Fruit fly (Drosophila melanogaster) whole organism, wandering third instar larva: ENCODE results near the gene CG34462.

Experiments used
- Abd-B ChIP-seq: fragments of >200 bp; optimal IDR thresholded peaks from 2 replicates; lab custom pipeline; 2017; ENCODE audit warnings: missing biosample characterization, missing genetic modification characterization
- CG32264 ChIP-seq: fragments of 200-800 bp; sonication (Bioruptor generic); optimal IDR thresholded peaks from 2 replicates; lab custom pipeline; 2016; ENCODE audit warnings: missing biosample characterization, missing genetic modification characterization
- CG9705 ChIP-seq: fragments of 200-800 bp; sonication (Bioruptor generic); optimal IDR thresholded peaks from 2 replicates; lab custom pipeline; 2018; ENCODE audit warnings: missing biosample characterization, mild to moderate bottlenecking, missing genetic modification characterization
- CrebA ChIP-seq: fragments of 200-800 bp; sonication (Bioruptor generic); optimal IDR thresholded peaks from 2 replicates; lab custom pipeline; 2016; ENCODE audit warnings: missing biosample characterization, mild to moderate bottlenecking, missing genetic modification characterization, borderline replicate concordance
- Dfd ChIP-seq: fragments of >200 bp; optimal IDR thresholded peaks from 2 replicates; lab custom pipeline; 2017; ENCODE audit warnings: missing biosample characterization, missing genetic modification characterization
- Dif ChIP-seq: fragments of 200-275, 200-300 bp; sonication (Bioruptor generic); optimal IDR thresholded peaks from 2 replicates; lab custom pipeline; 2018; ENCODE audit warnings: missing biosample characterization, missing genetic modification characterization; ENCODE audit not compliant: partially characterized antibody
- GATAd ChIP-seq: sonication (Bioruptor generic); optimal IDR thresholded peaks from 2 replicates; lab custom pipeline; 2016; ENCODE audit warnings: missing biosample characterization, missing genetic modification characterization
- HLH106 ChIP-seq: fragments of 200-800 bp; optimal IDR thresholded peaks from 3 replicates; lab custom pipeline; 2019; ENCODE audit warnings: missing biosample characterization, mild to moderate bottlenecking, missing genetic modification characterization, moderate library complexity
- Hnf4 ChIP-seq: fragments of 200-800 bp; sonication (Bioruptor generic); optimal IDR thresholded peaks from 2 replicates; lab custom pipeline; 2016; ENCODE audit warnings: missing biosample characterization, mild to moderate bottlenecking, missing genetic modification characterization
- Hr78 ChIP-seq: fragments of >200 bp; optimal IDR thresholded peaks from 2 replicates; lab custom pipeline; 2017; ENCODE audit warnings: missing biosample characterization, missing genetic modification characterization
- Hr83 ChIP-seq: fragments of 200-300 bp; sonication (Bioruptor generic); optimal IDR thresholded peaks from 2 replicates; lab custom pipeline; 2016; ENCODE audit warnings: missing biosample characterization, mild to moderate bottlenecking, missing genetic modification characterization, moderate library complexity; ENCODE audit not compliant: poor library complexity, severe bottlenecking
- Jra ChIP-seq: sonication (Bioruptor generic); optimal IDR thresholded peaks from 2 replicates; lab custom pipeline; 2016; ENCODE audit warnings: missing biosample characterization, missing genetic modification characterization
- Mio ChIP-seq: sonication (Bioruptor generic); optimal IDR thresholded peaks from 2 replicates; lab custom pipeline; 2016; ENCODE audit warnings: missing biosample characterization, missing genetic modification characterization
- Myc ChIP-seq: fragments of >200 bp; optimal IDR thresholded peaks from 2 replicates; lab custom pipeline; 2017
- N ChIP-seq: fragments of >200 bp; optimal IDR thresholded peaks from 2 replicates; lab custom pipeline; 2018; ENCODE audit warnings: missing biosample characterization, missing external identifiers, missing genetic modification characterization
- OdsH ChIP-seq: fragments of 200-800 bp; sonication (Bioruptor generic); optimal IDR thresholded peaks from 2 replicates; lab custom pipeline; 2016; ENCODE audit warnings: missing biosample characterization, mild to moderate bottlenecking, missing genetic modification characterization
- Rel ChIP-seq, 2 experiments: fragments of 200-800 bp; sonication (Bioruptor generic) in 1 of 2; optimal IDR thresholded peaks; 2 replicates in 1 of 2; 3 replicates in 1 of 2; lab custom pipeline; 2016 to 2019; ENCODE audit warnings: mild to moderate bottlenecking in 2 of 2, missing biosample characterization in 2 of 2, missing genetic modification characterization in 2 of 2, moderate library complexity in 1 of 2
- Sp1 ChIP-seq: fragments of 200-800 bp; sonication (Bioruptor generic); optimal IDR thresholded peaks from 3 replicates; lab custom pipeline; 2019; ENCODE audit warnings: missing biosample characterization, mild to moderate bottlenecking, missing genetic modification characterization, moderate library complexity
- Vsx2 ChIP-seq: fragments of 200-300, 225-300 bp; sonication (Bioruptor generic); optimal IDR thresholded peaks from 2 replicates; lab custom pipeline; 2018; ENCODE audit warnings: missing biosample characterization, missing genetic modification characterization; ENCODE audit not compliant: partially characterized antibody
- br ChIP-seq: fragments of 200-800 bp; sonication (Bioruptor generic); optimal IDR thresholded peaks from 2 replicates; lab custom pipeline; 2016; ENCODE audit warnings: missing biosample characterization, missing genetic modification characterization
- brk ChIP-seq: fragments of 200-800 bp; sonication (Bioruptor generic); optimal IDR thresholded peaks from 2 replicates; lab custom pipeline; 2016; ENCODE audit warnings: missing biosample characterization, mild to moderate bottlenecking, missing genetic modification characterization
- dl ChIP-seq, 2 experiments: fragments of 175-275, 200-275 bp in 1 of 2; fragments of 200-275 bp in 1 of 2; sonication (Bioruptor generic); optimal IDR thresholded peaks; lab custom pipeline; 2018; ENCODE audit warnings: mild to moderate bottlenecking in 2 of 2, missing biosample characterization in 2 of 2, missing genetic modification characterization in 2 of 2, moderate library complexity in 2 of 2; ENCODE audit not compliant: partially characterized antibody in 2 of 2, insufficient read depth in 1 of 2
- dmrt93B ChIP-seq: fragments of 200-800 bp; sonication (Bioruptor generic); optimal IDR thresholded peaks from 2 replicates; lab custom pipeline; 2018; ENCODE audit warnings: missing biosample characterization, mild to moderate bottlenecking, missing genetic modification characterization
- dsf ChIP-seq: sonication (Bioruptor generic); optimal IDR thresholded peaks from 2 replicates; lab custom pipeline; 2016; ENCODE audit warnings: missing biosample characterization, missing genetic modification characterization, borderline replicate concordance
- ey ChIP-seq: fragments of 200-800 bp; sonication (Bioruptor generic); optimal IDR thresholded peaks from 2 replicates; lab custom pipeline; 2016; ENCODE audit warnings: missing biosample characterization, missing genetic modification characterization
- foxo ChIP-seq, 2 experiments: fragments of 200-800 bp; sonication (Bioruptor generic); optimal IDR thresholded peaks; 2 replicates in 1 of 2; 3 replicates in 1 of 2; lab custom pipeline; 2016 to 2017; ENCODE audit warnings: missing biosample characterization in 2 of 2, missing genetic modification characterization in 2 of 2
- fru ChIP-seq: fragments of 200-800 bp; sonication (Bioruptor generic); optimal IDR thresholded peaks from 3 replicates; lab custom pipeline; 2016; ENCODE audit warnings: missing biosample characterization, mild to moderate bottlenecking, missing genetic modification characterization
- h ChIP-seq: fragments of 200-800 bp; sonication (Bioruptor generic); optimal IDR thresholded peaks from 3 replicates; lab custom pipeline; 2016; ENCODE audit warnings: missing biosample characterization, mild to moderate bottlenecking, missing genetic modification characterization
- jim ChIP-seq: fragments of 175-275, 200-325 bp; sonication (Bioruptor generic); optimal IDR thresholded peaks from 2 replicates; lab custom pipeline; 2016; ENCODE audit warnings: missing biosample characterization, mild to moderate bottlenecking, missing genetic modification characterization
- lola ChIP-seq: fragments of >200 bp; optimal IDR thresholded peaks from 2 replicates; lab custom pipeline; 2017; ENCODE audit warnings: missing biosample characterization, missing genetic modification characterization
- pan ChIP-seq: fragments of >200 bp; optimal IDR thresholded peaks from 2 replicates; lab custom pipeline; 2017
- psq ChIP-seq: fragments of 200-800 bp; sonication (Bioruptor generic); optimal IDR thresholded peaks from 3 replicates; lab custom pipeline; 2017; ENCODE audit warnings: missing biosample characterization, mild to moderate bottlenecking, missing genetic modification characterization, moderate library complexity
- rgr ChIP-seq: fragments of 200-800 bp; sonication (Bioruptor generic); optimal IDR thresholded peaks from 3 replicates; lab custom pipeline; 2016; ENCODE audit warnings: missing biosample characterization, mild to moderate bottlenecking, missing genetic modification characterization
- sage ChIP-seq: fragments of 200-800 bp; sonication (Bioruptor generic); optimal IDR thresholded peaks from 2 replicates; lab custom pipeline; 2016; ENCODE audit warnings: missing biosample characterization, mild to moderate bottlenecking, missing genetic modification characterization
- sv ChIP-seq: fragments of 200-800 bp; sonication (Bioruptor generic); optimal IDR thresholded peaks from 3 replicates; lab custom pipeline; 2016; ENCODE audit warnings: missing biosample characterization, missing genetic modification characterization
- tai ChIP-seq: sonication (Bioruptor generic); optimal IDR thresholded peaks from 2 replicates; lab custom pipeline; 2016; ENCODE audit warnings: missing biosample characterization, missing genetic modification characterization
- usp ChIP-seq: fragments of >200 bp; optimal IDR thresholded peaks from 2 replicates; lab custom pipeline; 2017; ENCODE audit warnings: missing biosample characterization, missing genetic modification characterization
- woc ChIP-seq: sonication (Bioruptor generic); optimal IDR thresholded peaks from 2 replicates; lab custom pipeline; 2016; ENCODE audit warnings: missing biosample characterization, mild to moderate bottlenecking, missing genetic modification characterization

The CG34462 gene

dm6 chr3L:8312290-8312689 lies 16.1 kb upstream of the CG34462 start:
- TF ChIP-seq Jra (GFP tag; lab: Kevin White, UChicago), result no peak
- no peak for TF ChIP-seq tai (GFP tag; lab: Kevin White, UChicago)
- TF ChIP-seq dl (GFP tag; optimal IDR thresholded peaks at IDR 0.05; lab: Kevin White, UChicago; ENCODE audit: insufficient read depth in 1 of 2, partially characterized antibody in 2 of 2), result no peak
- no peak for TF ChIP-seq Myc
- no peak for TF ChIP-seq GATAd (GFP tag; lab: Kevin White, UChicago)
- TF ChIP-seq rgr (GFP tag; lab: Kevin White, UChicago), result no peak

- TF ChIP-seq dl (GFP tag; optimal IDR thresholded peaks at IDR 0.05; lab: Kevin White, UChicago; ENCODE audit: insufficient read depth in 1 of 2, partially characterized antibody in 2 of 2) (no peak), OdsH (GFP tag; lab: Kevin White, UChicago) (peak; percentile 0), jim (GFP tag; lab: Kevin White, UChicago) (no peak), rgr (GFP tag; lab: Kevin White, UChicago) (peak; percentile 24), foxo (GFP tag; optimal IDR thresholded peaks at IDR 0.05; lab: Kevin White, UChicago) (peak in 1 of 2 experiments; percentile 0), Hr83 (GFP tag; lab: Kevin White, UChicago) (no peak), woc (GFP tag; lab: Kevin White, UChicago) (peak; percentile 14), ey (peak; percentile 1), Sp1 (GFP tag; lab: Kevin White, UChicago) (no peak), psq (peak; percentile 14), sage (GFP tag; lab: Kevin White, UChicago) (no peak)
Measured at dm6 chr3L:8314788-8315140, 13.6 kb upstream of the CG34462 start.

- TF ChIP-seq ey, result peak; percentile 18
- TF ChIP-seq psq, result no peak
- no peak for TF ChIP-seq Vsx2 (GFP tag; lab: Kevin White, UChicago)
- no peak for TF ChIP-seq Hr83 (GFP tag; lab: Kevin White, UChicago)
- TF ChIP-seq Dfd (GFP tag; lab: Kevin White, UChicago), result no peak
- peak in 1 of 2 experiments; percentile 24 for TF ChIP-seq foxo (GFP tag; optimal IDR thresholded peaks at IDR 0.05; lab: Kevin White, UChicago)
- no peak for TF ChIP-seq OdsH (GFP tag; lab: Kevin White, UChicago)
- no peak for TF ChIP-seq dmrt93B (GFP tag; lab: Kevin White, UChicago)
- no peak for TF ChIP-seq usp (GFP tag; lab: Kevin White, UChicago)
- peak; percentile 68 for TF ChIP-seq brk
- peak; percentile 62 for TF ChIP-seq HLH106 (tag; lab: Kevin White, UChicago)
- TF ChIP-seq Sp1 (GFP tag; lab: Kevin White, UChicago), result peak; percentile 9
- no peak for TF ChIP-seq Abd-B (GFP tag; lab: Kevin White, UChicago)
- no peak for TF ChIP-seq dl (GFP tag; optimal IDR thresholded peaks at IDR 0.05; lab: Kevin White, UChicago; ENCODE audit: insufficient read depth in 1 of 2, partially characterized antibody in 2 of 2)
- TF ChIP-seq Jra (GFP tag; lab: Kevin White, UChicago), result peak; percentile 28
- TF ChIP-seq Rel (GFP tag; optimal IDR thresholded peaks at IDR 0.05; lab: Kevin White, UChicago), result no peak
- no peak for TF ChIP-seq Rel (tag; optimal IDR thresholded peaks at IDR 0.05; lab: Kevin White, UChicago)
- TF ChIP-seq sage (GFP tag; lab: Kevin White, UChicago), result no peak
- TF ChIP-seq Dif (GFP tag; lab: Kevin White, UChicago), result no peak
- peak; percentile 46 for TF ChIP-seq Hnf4
- TF ChIP-seq N (GFP tag; lab: Kevin White, UChicago), result peak; percentile 14
- TF ChIP-seq fru (GFP tag; lab: Kevin White, UChicago), result no peak
- TF ChIP-seq GATAd (GFP tag; lab: Kevin White, UChicago), result no peak
- no peak for TF ChIP-seq tai (GFP tag; lab: Kevin White, UChicago)
- peak; percentile 86 for TF ChIP-seq jim (GFP tag; lab: Kevin White, UChicago)
- no peak for TF ChIP-seq pan (lab: Kevin White, UChicago)
- no peak for TF ChIP-seq Hr78
- TF ChIP-seq woc (GFP tag; lab: Kevin White, UChicago), result no peak
- TF ChIP-seq dsf (GFP tag; lab: Kevin White, UChicago), result no peak
- TF ChIP-seq h, result peak; percentile 40
- TF ChIP-seq rgr (GFP tag; lab: Kevin White, UChicago), result peak; percentile 10
- TF ChIP-seq CG9705 (GFP tag; lab: Kevin White, UChicago), result peak; percentile 30
- TF ChIP-seq lola, result no peak
- no peak for TF ChIP-seq CG32264 (GFP tag; lab: Kevin White, UChicago)
- no peak for TF ChIP-seq Myc
- TF ChIP-seq CrebA (GFP tag; lab: Kevin White, UChicago), result no peak
- peak; percentile 21 for TF ChIP-seq br
- peak; percentile 50 for TF ChIP-seq sv
- no peak for TF ChIP-seq Mio (GFP tag; lab: Kevin White, UChicago)
Measured at dm6 chr3L:8315141-8315816, 13.1 kb upstream of the CG34462 start, which contains the start of gene Cpsf6. Gene Cpsf6 (minus strand): TSS chr3L:8315502.
